Fruit fly (Drosophila melanogaster): Measurements from ENCODE around the gene Gr93c.
A peak's percentile ranks its signal among the peaks of the same experiment; 100 is the strongest.

The Gr93c gene

dm6 chr3R:21870158-21870971 lies 25.3 kb upstream of the Gr93c start, which contains the start of gene CG31431 (continued):
- peak; percentile 89 for TF ChIP-seq kni (GFP tag; optimal IDR thresholded peaks at IDR 0.05)
- peak; percentile 97 for TF ChIP-seq chif (GFP tag; optimal IDR thresholded peaks at IDR 0.05)
- TF ChIP-seq ap (GFP tag; IDR thresholded peaks at IDR 0.05): peak; percentile 94
- peak; percentile 96 for TF ChIP-seq esg (GFP tag; conservative IDR thresholded peaks at IDR 0.05)
- peak; percentile 55 for TF ChIP-seq bigmax (GFP tag; optimal IDR thresholded peaks at IDR 0.05)
- peak; percentile 83 for TF ChIP-seq ftz-f1 (GFP tag; optimal IDR thresholded peaks at IDR 0.05)
- no peak for TF ChIP-seq CG6791 (GFP tag; IDR thresholded peaks at IDR 0.05; ENCODE audit: partially characterized antibody)
- peak; percentile 95 for TF ChIP-seq CG1647 (GFP tag; optimal IDR thresholded peaks at IDR 0.05)
- peak; percentile 97 for TF ChIP-seq CG6689 (GFP tag; IDR thresholded peaks at IDR 0.05)
- peak; percentile 98 for TF ChIP-seq lmd (GFP tag; IDR thresholded peaks at IDR 0.05)
- peak; percentile 92 for TF ChIP-seq CG3065 (GFP tag; optimal IDR thresholded peaks at IDR 0.05)
- TF ChIP-seq ATbp (GFP tag; optimal IDR thresholded peaks at IDR 0.05): peak; percentile 94
- TF ChIP-seq Tbp (GFP tag; optimal IDR thresholded peaks at IDR 0.05): no peak
- no peak for TF ChIP-seq Dll (GFP tag; IDR thresholded peaks at IDR 0.05; ENCODE audit: partially characterized antibody)
- peak; percentile 97 for TF ChIP-seq HLH54F (GFP tag; optimal IDR thresholded peaks at IDR 0.05)
- peak; percentile 90 for TF ChIP-seq psq (GFP tag; optimal IDR thresholded peaks at IDR 0.05)
- TF ChIP-seq Ssrp (tag; optimal IDR thresholded peaks at IDR 0.05): peak; percentile 93
- peak; percentile 75 for TF ChIP-seq fd102C (GFP tag; optimal IDR thresholded peaks at IDR 0.05)
- TF ChIP-seq CG12391 (tag; optimal IDR thresholded peaks at IDR 0.05): peak; percentile 97
- TF ChIP-seq Sox100B (GFP tag; optimal IDR thresholded peaks at IDR 0.05): peak; percentile 93
- TF ChIP-seq jigr1 (GFP tag; IDR thresholded peaks at IDR 0.05): peak; percentile 84
- peak; percentile 97 for TF ChIP-seq CG13424 (tag; optimal IDR thresholded peaks at IDR 0.05)
- peak; percentile 96 for TF ChIP-seq Camta (GFP tag; optimal IDR thresholded peaks at IDR 0.05)
- TF ChIP-seq CG7556 (GFP tag; optimal IDR thresholded peaks at IDR 0.05): peak; percentile 97
- no peak for TF ChIP-seq CG1832 (GFP tag; optimal IDR thresholded peaks at IDR 0.05)
- TF ChIP-seq Mrtf (GFP tag; IDR thresholded peaks at IDR 0.05): peak; percentile 97
- no peak for TF ChIP-seq CG2129 (GFP tag; IDR thresholded peaks at IDR 0.05; ENCODE audit: partially characterized antibody)
- TF ChIP-seq maf-S (GFP tag; optimal IDR thresholded peaks at IDR 0.05): peak; percentile 97
- TF ChIP-seq Sry-β (GFP tag; optimal IDR thresholded peaks at IDR 0.05): peak; percentile 57
- TF ChIP-seq CG2875 (GFP tag; optimal IDR thresholded peaks at IDR 0.05): peak; percentile 92
- peak; percentile 90 for TF ChIP-seq CG3407 (GFP tag; optimal IDR thresholded peaks at IDR 0.05)
- TF ChIP-seq Dek (tag; optimal IDR thresholded peaks at IDR 0.05): peak; percentile 97
- peak; percentile 88 for TF ChIP-seq Bdp1 (GFP tag; optimal IDR thresholded peaks at IDR 0.05)
- TF ChIP-seq fu2 (GFP tag; optimal IDR thresholded peaks at IDR 0.05): peak; percentile 97
- peak; percentile 97 for TF ChIP-seq bcd (GFP tag; optimal IDR thresholded peaks at IDR 0.05)
- peak; percentile 94 for TF ChIP-seq jing (GFP tag; optimal IDR thresholded peaks at IDR 0.05)
- peak; percentile 66 for TF ChIP-seq corto (GFP tag; optimal IDR thresholded peaks at IDR 0.05)
- TF ChIP-seq CG30020 (tag; optimal IDR thresholded peaks at IDR 0.05): peak; percentile 77
- peak; percentile 90 for TF ChIP-seq odd (GFP tag; optimal IDR thresholded peaks at IDR 0.05)
- peak; percentile 98 for TF ChIP-seq nmo (GFP tag; optimal IDR thresholded peaks at IDR 0.05)
- peak; percentile 96 for TF ChIP-seq Six4 (GFP tag; optimal IDR thresholded peaks at IDR 0.05)
- peak; percentile 85 for TF ChIP-seq exex (tag; optimal IDR thresholded peaks at IDR 0.05)
- peak; percentile 94 for TF ChIP-seq CG9876 (GFP tag; optimal IDR thresholded peaks at IDR 0.05)
- TF ChIP-seq twi (tag; optimal IDR thresholded peaks at IDR 0.05): peak; percentile 93
- peak; percentile 79 for TF ChIP-seq crol (GFP tag; IDR thresholded peaks at IDR 0.05)
- peak; percentile 96 for TF ChIP-seq CG15696 (tag; optimal IDR thresholded peaks at IDR 0.05)
- peak; percentile 95 for TF ChIP-seq stc (GFP tag; IDR thresholded peaks at IDR 0.05)
- peak; percentile 94 for TF ChIP-seq Ravus (GFP tag; IDR thresholded peaks at IDR 0.05)
- TF ChIP-seq danr (GFP tag; IDR thresholded peaks at IDR 0.05): peak; percentile 95

All from whole organism, embryonic.